Worm (Caenorhabditis elegans): ENCODE measurements around the gene srx-12.

DNA sequence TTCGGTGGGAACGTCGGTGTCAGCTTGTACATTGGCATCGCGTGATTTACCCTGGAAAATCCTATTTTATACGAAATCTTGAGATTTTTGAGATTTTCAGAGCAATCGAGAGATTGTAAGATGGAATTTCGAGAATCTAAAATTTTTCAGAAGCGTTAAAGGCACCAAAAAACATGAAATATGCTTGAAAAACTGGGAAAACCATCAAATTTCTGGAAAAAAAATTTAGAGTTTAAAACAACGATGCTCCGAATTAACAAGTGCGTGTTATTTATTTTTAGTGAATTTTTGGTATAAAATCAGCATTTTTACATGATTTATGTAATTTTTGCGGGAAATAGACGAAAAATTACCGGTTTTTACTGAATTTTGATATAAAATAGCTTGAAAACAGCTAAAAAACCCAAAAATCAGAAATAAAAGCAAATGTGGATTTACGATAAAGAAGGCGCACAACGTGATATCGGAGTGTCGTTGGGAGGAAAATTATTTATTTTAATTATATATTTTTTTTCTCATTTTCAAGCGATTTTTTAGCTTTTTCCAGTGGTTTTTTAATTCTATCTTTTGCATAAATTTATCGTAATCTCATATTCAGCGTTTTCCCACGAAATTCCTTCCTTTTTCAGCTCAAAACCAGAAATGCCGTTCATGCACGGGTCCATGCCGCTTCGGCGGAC is 10.6 kb downstream of the srx-12 start, which contains the start of the genes Y55F3AM.13 and mrps-25:
- TF ChIP-seq madf-3 (GFP tag; IDR thresholded peaks at IDR 0.05) (no peak), sptf-2 (GFP tag; optimal IDR thresholded peaks at IDR 0.05) (no peak), ZK185.1 (tag; optimal IDR thresholded peaks at IDR 0.05; ENCODE audit: poor library complexity, severe bottlenecking) (no peak), nfya-1 (tag; optimal IDR thresholded peaks at IDR 0.05; ENCODE audit: borderline replicate concordance, insufficient read depth) (no peak)

All from whole organism, young adult.